Worm (Caenorhabditis elegans): ENCODE measurements around the gene F49F1.15.

- no peak for TF ChIP-seq efl-1 (optimal IDR thresholded peaks at IDR 0.05)
- TF ChIP-seq efl-1 (GFP tag; optimal IDR thresholded peaks at IDR 0.05 in 1 of 2), result peak in 1 of 2 experiments; percentile 37
- no peak for TF ChIP-seq lin-39 (tag; optimal IDR thresholded peaks at IDR 0.05)
- no peak for TF ChIP-seq xbp-1 (tag; optimal IDR thresholded peaks at IDR 0.05)
- TF ChIP-seq ama-1 (optimal IDR thresholded peaks at IDR 0.05), result no peak
- TF ChIP-seq skn-1 (tag; optimal IDR thresholded peaks at IDR 0.05), result no peak
- no peak for TF ChIP-seq mdl-1 (tag; optimal IDR thresholded peaks at IDR 0.05)
Measured at ce11 chrIV:4123083-4123482, 8.7 kb upstream of the F49F1.15 start, which contains the start of gene mul-1.
